Worm (Caenorhabditis elegans) whole organism, L2 larva: ENCODE data around the gene ptr-9.

Source experiments
- Y55F3AM.14 ChIP-seq: fragments of 200-800 bp; sonication (Bioruptor generic); optimal IDR thresholded peaks from 2 replicates; lab custom pipeline; 2018; ENCODE audit warnings: mild to moderate bottlenecking, missing genetic modification characterization, missing compliant biosample characterization
- alr-1 ChIP-seq: fragments of 150-350 bp; optimal IDR thresholded peaks from 2 replicates; lab custom pipeline; 2014; ENCODE audit warnings: missing biosample characterization, missing genetic modification characterization
- aly-2 ChIP-seq: fragments of 150-350 bp; optimal IDR thresholded peaks from 2 replicates; lab custom pipeline; 2014; ENCODE audit warnings: missing biosample characterization, missing genetic modification characterization
- ceh-82 ChIP-seq: fragments of 150-350 bp; optimal IDR thresholded peaks from 2 replicates; lab custom pipeline; 2014; ENCODE audit warnings: missing biosample characterization, missing genetic modification characterization
- crh-2 ChIP-seq: sonication (generic microtip); optimal IDR thresholded peaks from 2 replicates; lab custom pipeline; 2017; ENCODE audit warnings: missing biosample characterization, missing genetic modification characterization
- egl-27 ChIP-seq: sonication (generic microtip); optimal IDR thresholded peaks from 3 replicates; lab custom pipeline; 2017; ENCODE audit warnings: missing biosample characterization, missing genetic modification reagents, missing genetic modification characterization
- elt-1 ChIP-seq: fragments of 150-350 bp; optimal IDR thresholded peaks from 2 replicates; lab custom pipeline; 2014; ENCODE audit warnings: missing biosample characterization, missing genetic modification characterization
- elt-3 ChIP-seq: sonication (generic microtip); optimal IDR thresholded peaks from 2 replicates; lab custom pipeline; 2017; ENCODE audit warnings: missing biosample characterization, missing genetic modification characterization
- gmeb-1 ChIP-seq: fragments of 150-350 bp; optimal IDR thresholded peaks from 2 replicates; lab custom pipeline; 2014; ENCODE audit warnings: missing biosample characterization, missing genetic modification characterization
- lin-11 ChIP-seq: fragments of 150-350 bp; sonication (generic microtip); optimal IDR thresholded peaks from 2 replicates; lab custom pipeline; 2014; ENCODE audit warnings: missing biosample characterization, missing genetic modification characterization, inconsistent platforms, mixed read lengths
- lin-13 ChIP-seq: fragments of 150-350 bp; optimal IDR thresholded peaks from 2 replicates; lab custom pipeline; 2014; ENCODE audit warnings: missing biosample characterization, missing genetic modification reagents, missing genetic modification characterization
- lin-39 ChIP-seq: fragments of 150-350 bp; optimal IDR thresholded peaks from 2 replicates; lab custom pipeline; 2014; ENCODE audit warnings: missing biosample characterization, missing genetic modification reagents, missing genetic modification characterization
- mab-5 ChIP-seq: fragments of 150-350 bp; optimal IDR thresholded peaks from 2 replicates; lab custom pipeline; 2014; ENCODE audit warnings: missing biosample characterization, missing genetic modification characterization
- mbf-1 ChIP-seq: sonication (generic microtip); optimal IDR thresholded peaks from 2 replicates; lab custom pipeline; 2017; ENCODE audit warnings: missing biosample characterization, missing genetic modification characterization
- mdl-1 ChIP-seq, 2 experiments: fragments of 150-350 bp in 1 of 2; sonication (generic microtip) in 1 of 2; optimal IDR thresholded peaks; 2 replicates each; lab custom pipeline; 2017; ENCODE audit warnings: missing biosample characterization in 2 of 2, missing genetic modification characterization in 2 of 2
- nhr-10 ChIP-seq: sonication (generic microtip); optimal IDR thresholded peaks from 2 replicates; lab custom pipeline; 2017; ENCODE audit warnings: missing biosample characterization, missing genetic modification characterization
- nhr-11 ChIP-seq: fragments of 150-350 bp; optimal IDR thresholded peaks from 2 replicates; lab custom pipeline; 2014; ENCODE audit warnings: missing biosample characterization, missing genetic modification characterization
- nhr-12 ChIP-seq: fragments of 150-350 bp; optimal IDR thresholded peaks from 2 replicates; lab custom pipeline; 2014; ENCODE audit warnings: missing biosample characterization, missing genetic modification characterization
- nhr-129 ChIP-seq: fragments of 150-350 bp; optimal IDR thresholded peaks from 2 replicates; lab custom pipeline; 2014; ENCODE audit warnings: missing biosample characterization, missing genetic modification characterization
- nhr-21 ChIP-seq: fragments of 150-350 bp; optimal IDR thresholded peaks from 2 replicates; lab custom pipeline; 2014; ENCODE audit warnings: missing biosample characterization, missing genetic modification characterization
- nhr-25 ChIP-seq: fragments of 150-350 bp; sonication (generic microtip); optimal IDR thresholded peaks from 3 replicates; lab custom pipeline; 2014; ENCODE audit warnings: missing biosample characterization, missing genetic modification characterization
- nhr-6 ChIP-seq: fragments of 150-350 bp; optimal IDR thresholded peaks from 2 replicates; lab custom pipeline; 2014; ENCODE audit warnings: missing biosample characterization, missing genetic modification characterization
- nhr-77 ChIP-seq: fragments of 150-350 bp; optimal IDR thresholded peaks from 2 replicates; lab custom pipeline; 2014; ENCODE audit warnings: missing biosample characterization, missing genetic modification characterization
- peb-1 ChIP-seq: fragments of 150-350 bp; optimal IDR thresholded peaks from 2 replicates; lab custom pipeline; 2014; ENCODE audit warnings: missing biosample characterization, missing genetic modification characterization
- sem-4 ChIP-seq: fragments of 150-350 bp; optimal IDR thresholded peaks from 2 replicates; lab custom pipeline; 2014; ENCODE audit warnings: missing biosample characterization, missing genetic modification reagents, missing genetic modification characterization
- skn-1 ChIP-seq: sonication (generic microtip); optimal IDR thresholded peaks from 2 replicates; lab custom pipeline; 2017; ENCODE audit warnings: missing biosample characterization, missing genetic modification characterization
- sma-3 ChIP-seq: sonication (generic microtip); optimal IDR thresholded peaks from 2 replicates; lab custom pipeline; 2016; ENCODE audit warnings: missing genetic modification reagents, missing genetic modification characterization, missing compliant biosample characterization
- sma-9 ChIP-seq, 2 experiments: fragments of 150-350 bp in 1 of 2; sonication (generic microtip) in 1 of 2; optimal IDR thresholded peaks; 2 replicates each; lab custom pipeline; 2014 to 2016; ENCODE audit warnings: missing genetic modification characterization in 2 of 2, mild to moderate bottlenecking in 1 of 2, missing biosample characterization in 1 of 2, missing compliant biosample characterization in 1 of 2, missing genetic modification reagents in 1 of 2, moderate library complexity in 1 of 2
- snpc-4 ChIP-seq: fragments of 150-350 bp; optimal IDR thresholded peaks from 2 replicates; lab custom pipeline; 2014; ENCODE audit warnings: missing biosample characterization, missing genetic modification characterization
- unc-39 ChIP-seq: fragments of 150-350 bp; optimal IDR thresholded peaks from 2 replicates; lab custom pipeline; 2014; ENCODE audit warnings: missing biosample characterization, missing genetic modification characterization
- unc-55 ChIP-seq: fragments of 150-350 bp; sonication (generic microtip); optimal IDR thresholded peaks from 3 replicates; lab custom pipeline; 2014; ENCODE audit warnings: missing biosample characterization, missing genetic modification reagents, missing genetic modification characterization
- unc-62 ChIP-seq: fragments of 150-350 bp; optimal IDR thresholded peaks from 2 replicates; lab custom pipeline; 2014; ENCODE audit warnings: missing biosample characterization, missing genetic modification reagents, missing genetic modification characterization
- zag-1 ChIP-seq: fragments of 150-350 bp; optimal IDR thresholded peaks from 2 replicates; lab custom pipeline; 2014; ENCODE audit warnings: missing biosample characterization, missing genetic modification characterization
- ztf-11 ChIP-seq: sonication (generic microtip); optimal IDR thresholded peaks from 2 replicates; lab custom pipeline; 2017; ENCODE audit warnings: missing biosample characterization, missing genetic modification characterization
- ztf-4 ChIP-seq: fragments of 150-350 bp; optimal IDR thresholded peaks from 2 replicates; lab custom pipeline; 2014; ENCODE audit warnings: missing biosample characterization, missing genetic modification characterization

Gene ptr-9

ce11 chrIII:9172702-9173101 lies 11.2 kb upstream of the ptr-9 start, which contains the start of gene ina-1:
Gene ina-1 (minus strand): TSS chrIII:9172802.
- no peak for TF ChIP-seq Y55F3AM.14 (GFP tag; lab: Kevin White, UChicago)
- no peak for TF ChIP-seq nhr-77 (tag; lab: Kevin White, UChicago)
- TF ChIP-seq nhr-6: no peak
- TF ChIP-seq lin-13 (GFP tag; lab: Kevin White, UChicago): no peak
- no peak for TF ChIP-seq sma-9 (GFP tag; optimal IDR thresholded peaks at IDR 0.05; lab: Kevin White, UChicago)
- TF ChIP-seq sma-9 (tag; optimal IDR thresholded peaks at IDR 0.05; lab: Kevin White, UChicago): no peak
- TF ChIP-seq elt-3 (tag; lab: Kevin White, UChicago): no peak
- TF ChIP-seq ztf-4 (tag; lab: Kevin White, UChicago): no peak
- TF ChIP-seq peb-1 (tag; lab: Kevin White, UChicago): no peak
- no peak for TF ChIP-seq nhr-21 (tag; lab: Kevin White, UChicago)
- no peak for TF ChIP-seq unc-39 (tag; lab: Kevin White, UChicago)
- no peak for TF ChIP-seq ceh-82 (tag; lab: Kevin White, UChicago)
- TF ChIP-seq elt-1: no peak
- no peak for TF ChIP-seq nhr-25 (tag; lab: Kevin White, UChicago)
- no peak for TF ChIP-seq zag-1 (tag; lab: Kevin White, UChicago)

ce11 chrIII:9162634-9163118 lies 1.2 kb upstream of the ptr-9 start, which contains the start of gene dgk-3:
Gene dgk-3 (plus strand): TSS chrIII:9163068.
- no peak for TF ChIP-seq lin-13 (GFP tag; lab: Kevin White, UChicago)
- TF ChIP-seq snpc-4 (tag; lab: Kevin White, UChicago): no peak
- TF ChIP-seq unc-55 (GFP tag; lab: Kevin White, UChicago): no peak
- no peak for TF ChIP-seq peb-1 (tag; lab: Kevin White, UChicago)
- TF ChIP-seq elt-1: no peak
- TF ChIP-seq ztf-11 (tag; lab: Kevin White, UChicago): no peak
- no peak for TF ChIP-seq nhr-11 (tag; lab: Kevin White, UChicago)

ce11 chrIII:9154766-9155165 lies 6.7 kb downstream of the ptr-9 start, which contains the start of gene irld-34:
Gene irld-34 (plus strand): TSS chrIII:9155066.
- TF ChIP-seq nhr-25 (tag; lab: Kevin White, UChicago) (no peak), sem-4 (tag; lab: Kevin White, UChicago) (no peak), lin-11 (tag; lab: Kevin White, UChicago) (no peak), egl-27 (no peak), nhr-10 (tag; lab: Kevin White, UChicago) (no peak), unc-62 (GFP tag; lab: Kevin White, UChicago) (no peak), elt-3 (tag; lab: Kevin White, UChicago) (no peak), peb-1 (tag; lab: Kevin White, UChicago) (no peak), aly-2 (tag; lab: Kevin White, UChicago) (no peak), nhr-12 (no peak), mdl-1 (tag; optimal IDR thresholded peaks at IDR 0.05; lab: Kevin White, UChicago) (no peak), elt-1 (no peak), skn-1 (tag; lab: Kevin White, UChicago) (no peak), mbf-1 (tag; lab: Kevin White, UChicago) (no peak), sma-3 (GFP tag; lab: Kevin White, UChicago) (no peak), mab-5 (tag; lab: Kevin White, UChicago) (no peak), gmeb-1 (tag; lab: Kevin White, UChicago) (no peak)

ce11 chrIII:9153809-9154208 lies 7.6 kb downstream of the ptr-9 start, which contains the start of gene nhl-1:
Gene nhl-1 (minus strand): TSS chrIII:9153909.
- no peak for TF ChIP-seq lin-39 (tag; lab: Kevin White, UChicago)
- TF ChIP-seq sma-9 (GFP tag; optimal IDR thresholded peaks at IDR 0.05; lab: Kevin White, UChicago): no peak
- no peak for TF ChIP-seq sma-9 (tag; optimal IDR thresholded peaks at IDR 0.05; lab: Kevin White, UChicago)
- TF ChIP-seq nhr-6: no peak
- no peak for TF ChIP-seq sma-3 (GFP tag; lab: Kevin White, UChicago)
- no peak for TF ChIP-seq ztf-11 (tag; lab: Kevin White, UChicago)
- no peak for TF ChIP-seq crh-2 (tag; lab: Kevin White, UChicago)
- TF ChIP-seq nhr-129 (tag; lab: Kevin White, UChicago): no peak
- no peak for TF ChIP-seq nhr-12
- TF ChIP-seq aly-2 (tag; lab: Kevin White, UChicago): no peak
- no peak for TF ChIP-seq mab-5 (tag; lab: Kevin White, UChicago)
- no peak for TF ChIP-seq unc-55 (GFP tag; lab: Kevin White, UChicago)
- no peak for TF ChIP-seq snpc-4 (tag; lab: Kevin White, UChicago)
- no peak for TF ChIP-seq elt-1
- TF ChIP-seq ceh-82 (tag; lab: Kevin White, UChicago): no peak
- no peak for TF ChIP-seq alr-1 (tag; lab: Kevin White, UChicago)
- TF ChIP-seq nhr-21 (tag; lab: Kevin White, UChicago): no peak
- TF ChIP-seq nhr-77 (tag; lab: Kevin White, UChicago): no peak
